Fruit fly (Drosophila melanogaster) whole organism, prepupa: ENCODE results near the gene amon.

Experiments used
- CG8119 ChIP-seq: fragments of 200-800 bp; sonication (Bioruptor generic); IDR thresholded peaks from 3 replicates; pipeline ENCODE4 v1.3.6; 2022; ENCODE audit warnings: missing biosample characterization, missing genetic modification characterization
- CG9139 ChIP-seq: fragments of 200-800 bp; sonication (Bioruptor generic); optimal IDR thresholded peaks from 3 replicates; lab custom pipeline; 2017; ENCODE audit warnings: missing biosample characterization, mild to moderate bottlenecking, missing genetic modification characterization
- Gug ChIP-seq: fragments of 200-800 bp; sonication (Bioruptor generic); IDR thresholded peaks from 2 replicates; pipeline ENCODE4 v1.3.6; 2022; ENCODE audit warnings: missing biosample characterization, missing genetic modification characterization
- Hr39 ChIP-seq: fragments of 200-800 bp; sonication (Bioruptor generic); optimal IDR thresholded peaks from 2 replicates; lab custom pipeline; 2016; ENCODE audit warnings: missing biosample characterization, missing genetic modification characterization
- OdsH ChIP-seq: fragments of 200-800 bp; sonication (Bioruptor generic); optimal IDR thresholded peaks from 3 replicates; lab custom pipeline; 2016; ENCODE audit warnings: missing biosample characterization, missing genetic modification characterization

DNA sequence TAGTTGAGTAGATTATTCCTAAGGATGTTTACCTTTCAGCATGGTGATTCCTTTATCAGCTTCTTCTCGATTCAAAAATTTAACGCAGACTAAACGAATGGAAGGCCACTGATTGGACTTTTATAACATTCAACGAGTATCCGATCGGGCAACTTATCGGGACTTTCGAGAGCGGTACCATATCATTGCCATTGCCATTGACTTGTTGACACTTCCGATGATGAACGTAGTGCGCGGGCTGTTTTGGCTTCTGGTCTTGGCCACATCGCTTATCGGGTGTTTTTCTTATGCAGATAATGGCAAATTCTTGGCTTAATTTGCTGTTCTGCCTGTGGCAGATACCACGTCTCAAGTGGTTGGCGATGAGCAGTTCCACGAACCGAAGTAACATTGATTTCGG, 22.2 kb upstream of the amon start, which contains the start of gene CG6403:
- no peak for TF ChIP-seq Gug (GFP tag; lab: Robert Waterston, UW)
- no peak for TF ChIP-seq OdsH (GFP tag; lab: Kevin White, UChicago)
- TF ChIP-seq CG8119 = no peak
- no peak for TF ChIP-seq CG9139 (GFP tag; lab: Kevin White, UChicago)
- no peak for TF ChIP-seq Hr39 (GFP tag; lab: Kevin White, UChicago)
